Fruit fly (Drosophila melanogaster): ENCODE results near the gene CG42588.

The CG42588 gene

DNA sequence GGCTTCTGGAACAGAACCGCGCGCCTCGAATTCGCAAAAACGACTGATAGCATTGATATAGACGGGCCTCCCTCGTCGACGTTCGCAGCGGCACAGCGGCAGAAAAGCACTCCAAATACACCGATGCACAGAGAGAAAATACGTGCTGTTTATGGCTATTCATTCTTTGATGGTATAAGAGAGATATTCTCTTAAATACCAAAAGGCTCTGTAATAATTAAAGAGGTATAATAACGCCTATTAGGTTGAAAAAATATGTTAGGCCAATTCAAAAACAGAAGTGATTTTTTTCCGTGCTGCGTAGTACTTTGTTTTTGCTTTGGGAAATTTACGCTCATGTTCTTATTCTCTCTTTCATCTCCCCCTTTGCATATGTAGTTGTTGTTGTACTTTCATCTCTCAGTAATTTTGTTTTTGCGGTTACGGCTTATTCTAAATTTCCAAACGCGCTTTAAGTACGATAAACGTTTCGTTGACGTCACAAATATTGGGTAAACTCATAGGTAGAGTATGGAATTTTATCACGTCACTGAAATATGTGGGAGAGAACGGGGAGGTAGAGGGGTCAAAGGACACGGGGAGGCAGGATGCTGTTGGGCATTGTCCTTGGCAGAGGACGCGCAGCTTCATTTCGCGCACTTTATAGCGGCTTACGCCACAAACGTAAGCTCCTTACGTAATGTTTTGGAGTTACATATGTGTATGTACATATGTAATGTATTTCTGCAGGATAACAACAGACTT, 29.2 kb downstream of the CG42588 start, which contains the start of gene nebu (continued):
- peak; percentile 92 for TF ChIP-seq sug (tag; optimal IDR thresholded peaks at IDR 0.05)
- TF ChIP-seq Hr78 (GFP tag; optimal IDR thresholded peaks at IDR 0.05): no peak
- TF ChIP-seq corto (GFP tag; optimal IDR thresholded peaks at IDR 0.05): peak; percentile 98
- TF ChIP-seq vvl (GFP tag; IDR thresholded peaks at IDR 0.05): peak; percentile 98
- TF ChIP-seq CG10321 (GFP tag; IDR thresholded peaks at IDR 0.05): peak; percentile 73; the same call in 1 of the 2 replicates
- peak; percentile 92 for TF ChIP-seq Oaz (GFP tag; IDR thresholded peaks at IDR 0.05)
- peak; percentile 95 to 96 for TF ChIP-seq Hr51 (GFP tag; optimal IDR thresholded peaks at IDR 0.05)
- TF ChIP-seq CG7963 (GFP tag; IDR thresholded peaks at IDR 0.05; ENCODE audit: partially characterized antibody): no peak
- peak; percentile 93 for TF ChIP-seq H2.0 (GFP tag; IDR thresholded peaks at IDR 0.05)
- peak; percentile 99 for TF ChIP-seq Med (GFP tag)
- peak; percentile 93 for TF ChIP-seq tup (GFP tag; optimal IDR thresholded peaks at IDR 0.05)
- peak; percentile 5 for TF ChIP-seq fd102C (GFP tag; optimal IDR thresholded peaks at IDR 0.05)
- TF ChIP-seq D (optimal IDR thresholded peaks at IDR 0.05): no peak
- TF ChIP-seq D (GFP tag; optimal IDR thresholded peaks at IDR 0.05): peak; percentile 88
- TF ChIP-seq luna (GFP tag; optimal IDR thresholded peaks at IDR 0.05): peak; percentile 98
- TF ChIP-seq Stat92E (GFP tag; optimal IDR thresholded peaks at IDR 0.05): no peak
- TF ChIP-seq CG3726 (GFP tag; IDR thresholded peaks at IDR 0.05): no peak; the same call in 2 of the 3 replicates
- no peak for TF ChIP-seq Abd-B (GFP tag; optimal IDR thresholded peaks at IDR 0.05)
- peak; percentile 84 for TF ChIP-seq CG31365 (tag; optimal IDR thresholded peaks at IDR 0.05)
- peak; percentile 94 for TF ChIP-seq kay (GFP tag; optimal IDR thresholded peaks at IDR 0.05)
- TF ChIP-seq PHDP (tag; optimal IDR thresholded peaks at IDR 0.05): peak; percentile 97
- TF ChIP-seq CG9932 (GFP tag; IDR thresholded peaks at IDR 0.05): peak; percentile 98
- 0 out of 2 replicates have a peak, but pooled peaks have one; percentile 15 for TF ChIP-seq CG13287 (GFP tag; IDR thresholded peaks at IDR 0.05; ENCODE audit: partially characterized antibody)
- peak; percentile 9 for TF ChIP-seq CG7271 (tag; optimal IDR thresholded peaks at IDR 0.05)
- TF ChIP-seq CTCF (GFP tag; optimal IDR thresholded peaks at IDR 0.05): peak; percentile 38
- TF ChIP-seq CG8388 (GFP tag; optimal IDR thresholded peaks at IDR 0.05): peak; percentile 84
- peak in 1 of 2 experiments; percentile 71 for TF ChIP-seq insv (GFP tag; optimal IDR thresholded peaks at IDR 0.05)
- peak; percentile 93 for TF ChIP-seq CG12104 (GFP tag; optimal IDR thresholded peaks at IDR 0.05)
- TF ChIP-seq CG10274 (GFP tag; optimal IDR thresholded peaks at IDR 0.05): peak; percentile 82
- TF ChIP-seq Oli (tag; optimal IDR thresholded peaks at IDR 0.05): peak; percentile 95
- TF ChIP-seq zfh1 (GFP tag; IDR thresholded peaks at IDR 0.05): peak; percentile 96
- peak; percentile 96 for TF ChIP-seq sisA (GFP tag; IDR thresholded peaks at IDR 0.05)
- no peak for TF ChIP-seq stwl (tag; optimal IDR thresholded peaks at IDR 0.05)
- TF ChIP-seq CG1024 (GFP tag; IDR thresholded peaks at IDR 0.05): peak; percentile 85
- peak; percentile 92 for TF ChIP-seq CG16815 (GFP tag; optimal IDR thresholded peaks at IDR 0.05)
- peak; percentile 95 for TF ChIP-seq CG6175 (GFP tag; IDR thresholded peaks at IDR 0.05)
- peak; percentile 88 for TF ChIP-seq Ets97D (GFP tag; optimal IDR thresholded peaks at IDR 0.05)
- peak; percentile 93 for TF ChIP-seq Hr3 (GFP tag; optimal IDR thresholded peaks at IDR 0.05)
- peak; percentile 90 for TF ChIP-seq ATbp (GFP tag; optimal IDR thresholded peaks at IDR 0.05)
- TF ChIP-seq nerfin-1 (tag; optimal IDR thresholded peaks at IDR 0.05): peak; percentile 67
- peak; percentile 96 for TF ChIP-seq Ada2b (GFP tag; IDR thresholded peaks at IDR 0.05)
- TF ChIP-seq CG14014 (GFP tag; IDR thresholded peaks at IDR 0.05): peak; percentile 98
- peak; percentile 93 for TF ChIP-seq gcm2 (GFP tag; optimal IDR thresholded peaks at IDR 0.05)
- peak; percentile 94 for TF ChIP-seq CG2889 (GFP tag; IDR thresholded peaks at IDR 0.05)
